Worm (Caenorhabditis elegans): ENCODE measurements around the gene Y105C5B.11.

- TF ChIP-seq unc-39 (tag; optimal IDR thresholded peaks at IDR 0.05) (no peak), pha-4 (tag; optimal IDR thresholded peaks at IDR 0.05) (no peak), cnd-1 (tag; optimal IDR thresholded peaks at IDR 0.05) (no peak), elt-1 (tag; optimal IDR thresholded peaks at IDR 0.05; ENCODE audit: borderline replicate concordance, insufficient read depth) (no peak)
Measured at ce11 chrIV:15929831-15930230, 11.5 kb downstream of the Y105C5B.11 start.

All from whole organism, mixed stage, embryonic.